Fruit fly (Drosophila melanogaster): ENCODE results near the gene Psf1.
A peak's percentile ranks its signal among the peaks of the same experiment; 100 is the strongest.

DNA sequence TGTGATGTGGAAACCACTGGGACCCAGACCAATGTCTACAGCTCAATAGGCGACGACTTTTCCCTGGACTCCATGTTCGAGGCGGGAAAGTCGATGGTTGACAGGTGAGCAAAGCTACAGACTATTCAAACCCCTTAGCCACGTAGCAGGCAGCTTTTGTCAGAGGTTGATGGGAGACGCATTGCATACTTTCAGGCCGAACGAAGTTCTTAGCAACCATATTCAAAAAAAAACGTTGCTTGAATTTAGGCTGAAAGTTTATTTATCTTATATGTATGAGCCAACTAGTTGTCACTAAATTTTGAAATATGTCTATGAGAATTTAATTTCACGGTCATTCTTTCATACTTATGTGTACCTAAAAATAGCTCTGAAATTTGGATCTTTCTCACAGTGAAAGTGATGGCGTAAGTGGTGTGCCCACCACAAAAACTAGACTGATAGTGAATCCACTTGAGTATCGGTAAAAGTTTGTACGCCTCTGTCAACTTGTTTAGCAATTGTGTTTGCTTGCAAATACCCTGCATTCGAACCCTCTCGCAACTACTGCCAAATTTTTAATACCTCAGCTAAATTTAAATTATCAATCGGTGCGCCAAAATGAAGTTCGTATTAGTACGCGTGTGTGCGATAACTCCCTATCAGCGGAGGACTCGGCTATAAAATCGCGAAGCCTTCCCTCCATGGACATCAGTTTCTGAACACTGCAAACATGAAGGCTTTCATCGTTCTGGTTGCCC is 40.6 kb downstream of the Psf1 start, which contains the start of gene LysB:
- TF ChIP-seq yki (optimal IDR thresholded peaks at IDR 0.05) = no peak
- TF ChIP-seq cg (GFP tag; optimal IDR thresholded peaks at IDR 0.05) = no peak
- TF ChIP-seq zf30C (GFP tag; optimal IDR thresholded peaks at IDR 0.05) = no peak
- no peak for TF ChIP-seq CG7357 (GFP tag; IDR thresholded peaks at IDR 0.05)
- TF ChIP-seq Kr (GFP tag; optimal IDR thresholded peaks at IDR 0.05) = no peak
- TF ChIP-seq ase (GFP tag; IDR thresholded peaks at IDR 0.05) = no peak
- no peak for TF ChIP-seq CG12071 (GFP tag; optimal IDR thresholded peaks at IDR 0.05)
- TF ChIP-seq CG18599 (GFP tag; optimal IDR thresholded peaks at IDR 0.05) = no peak
- TF ChIP-seq CG7786 (GFP tag; optimal IDR thresholded peaks at IDR 0.05) = no peak
- TF ChIP-seq eve (GFP tag; optimal IDR thresholded peaks at IDR 0.05) = no peak
- peak; percentile 16; the same call in 1 of the 2 replicates for TF ChIP-seq CG6272 (GFP tag; IDR thresholded peaks at IDR 0.05)
- TF ChIP-seq gro (GFP tag; optimal IDR thresholded peaks at IDR 0.05) = no peak
- TF ChIP-seq YL-1 (GFP tag; optimal IDR thresholded peaks at IDR 0.05) = no peak
